Fruit fly (Drosophila melanogaster) whole organism, embryonic: ENCODE results near the gene CG31161.

Experiments
- Adf1 ChIP-seq: fragments of 200-800 bp; sonication (Bioruptor generic); IDR thresholded peaks from 2 replicates; pipeline ENCODE4 v1.3.6; 2022; ENCODE audit warnings: missing biosample characterization, missing genetic modification characterization
- CG10366 ChIP-seq: fragments of 200-800 bp; sonication (Bioruptor generic); IDR thresholded peaks from 2 replicates; pipeline ENCODE4 v1.3.6; 2022; ENCODE audit warnings: missing biosample characterization, missing genetic modification characterization
- CG12299 ChIP-seq: fragments of 200-800 bp; sonication (Bioruptor generic); optimal IDR thresholded peaks from 2 replicates; lab custom pipeline; 2018; ENCODE audit warnings: missing biosample characterization, mild to moderate bottlenecking, missing genetic modification characterization
- CG14050 ChIP-seq: fragments of 200-800 bp; sonication (Bioruptor generic); IDR thresholded peaks from 3 replicates; pipeline ENCODE4 v1.3.6; 2022; ENCODE audit warnings: missing biosample characterization, missing genetic modification characterization
- CG15269 ChIP-seq: fragments of 200-800 bp; sonication (Bioruptor generic); optimal IDR thresholded peaks from 2 replicates; lab custom pipeline; 2018; ENCODE audit warnings: missing biosample characterization, mild to moderate bottlenecking, missing genetic modification characterization, moderate library complexity
- CG1529 ChIP-seq: fragments of 200-800 bp; sonication (Bioruptor generic); optimal IDR thresholded peaks from 3 replicates; lab custom pipeline; 2018; ENCODE audit warnings: missing biosample characterization, missing genetic modification characterization
- CG2202 ChIP-seq: fragments of 200-800 bp; sonication (Bioruptor generic); optimal IDR thresholded peaks from 2 replicates; lab custom pipeline; 2018; ENCODE audit warnings: missing biosample characterization, mild to moderate bottlenecking, missing genetic modification characterization
- CG31388 ChIP-seq: fragments of 200-800 bp; sonication (Bioruptor generic); optimal IDR thresholded peaks from 2 replicates; lab custom pipeline; 2016; ENCODE audit warnings: missing biosample characterization, missing genetic modification characterization
- CG5180 ChIP-seq: fragments of 200-800 bp; sonication (Bioruptor generic); optimal IDR thresholded peaks from 3 replicates; lab custom pipeline; 2017; ENCODE audit warnings: missing biosample characterization, missing genetic modification characterization, mild to moderate bottlenecking, moderate library complexity, missing genetic modification reagents
- CG6813 ChIP-seq: fragments of 200-800 bp; sonication (Bioruptor generic); optimal IDR thresholded peaks from 2 replicates; lab custom pipeline; 2017; ENCODE audit warnings: missing biosample characterization, missing genetic modification characterization, mild to moderate bottlenecking, moderate library complexity, missing genetic modification reagents
- CG7745 ChIP-seq: fragments of 200-800 bp; sonication (Bioruptor generic); optimal IDR thresholded peaks from 2 replicates; lab custom pipeline; 2018; ENCODE audit warnings: missing biosample characterization, mild to moderate bottlenecking, missing genetic modification characterization, moderate library complexity
- CG7786 ChIP-seq: fragments of 200-800 bp; sonication (Bioruptor generic); optimal IDR thresholded peaks from 2 replicates; lab custom pipeline; 2016; ENCODE audit warnings: missing biosample characterization, missing genetic modification characterization
- CG8281 ChIP-seq: fragments of 200-800 bp; sonication (Bioruptor generic); optimal IDR thresholded peaks from 2 replicates; lab custom pipeline; 2018; ENCODE audit warnings: missing biosample characterization, mild to moderate bottlenecking, missing genetic modification characterization, moderate library complexity
- CG9727 ChIP-seq: fragments of 200-800 bp; sonication (Bioruptor generic); optimal IDR thresholded peaks from 3 replicates; lab custom pipeline; 2017; ENCODE audit warnings: missing biosample characterization, mild to moderate bottlenecking, missing genetic modification characterization
- CG9932 ChIP-seq: fragments of 200-800 bp; sonication (Bioruptor generic); IDR thresholded peaks from 2 replicates; pipeline ENCODE4 v1.3.6; 2022; ENCODE audit warnings: missing biosample characterization, missing genetic modification characterization
- CoRest ChIP-seq: fragments of 200-800 bp; sonication (Bioruptor generic); optimal IDR thresholded peaks from 3 replicates; lab custom pipeline; 2018; ENCODE audit warnings: missing biosample characterization, mild to moderate bottlenecking, missing genetic modification characterization, moderate library complexity
- Dfd ChIP-seq, 2 experiments: fragments of >200 bp; optimal IDR thresholded peaks; 2 replicates each; lab custom pipeline; 2017; ENCODE audit warnings: missing biosample characterization in 2 of 2, missing genetic modification characterization in 2 of 2
- Drgx ChIP-seq: fragments of 200-800 bp; sonication (Bioruptor generic); IDR thresholded peaks from 2 replicates; pipeline ENCODE4 v1.3.6; 2022; ENCODE audit warnings: missing biosample characterization, missing genetic modification characterization
- E2f1 ChIP-seq: fragments of 200-800 bp; sonication (Bioruptor generic); IDR thresholded peaks from 2 replicates; pipeline ENCODE4 v1.3.6; 2022; ENCODE audit warnings: missing biosample characterization, missing genetic modification characterization
- E2f2 ChIP-seq: fragments of 200-800 bp; sonication (Bioruptor generic); IDR thresholded peaks from 2 replicates; pipeline ENCODE4 v1.3.6; 2022; ENCODE audit warnings: missing biosample characterization, missing genetic modification characterization
- Eip74EF ChIP-seq, 2 experiments: fragments of 200-800 bp in 1 of 2; fragments of >200 bp in 1 of 2; sonication (Bioruptor generic) in 1 of 2; optimal IDR thresholded peaks; 2 replicates each; lab custom pipeline; 2017 to 2019; ENCODE audit warnings: missing biosample characterization in 2 of 2, missing genetic modification characterization in 2 of 2, mild to moderate bottlenecking in 1 of 2, moderate library complexity in 1 of 2
- Jarid2 ChIP-seq: fragments of 200-800 bp; sonication (Bioruptor generic); optimal IDR thresholded peaks from 3 replicates; lab custom pipeline; 2017; ENCODE audit warnings: mild to moderate bottlenecking, missing biosample characterization, missing genetic modification reagents, missing genetic modification characterization
- Lhr ChIP-seq: fragments of 200-800 bp; sonication (Bioruptor generic); optimal IDR thresholded peaks from 3 replicates; lab custom pipeline; 2017; ENCODE audit warnings: mild to moderate bottlenecking, missing biosample characterization, missing genetic modification reagents, missing genetic modification characterization
- Myb ChIP-seq: fragments of 200-800 bp; sonication (Bioruptor generic); optimal IDR thresholded peaks from 2 replicates; lab custom pipeline; 2016; ENCODE audit warnings: missing biosample characterization, missing genetic modification characterization
- Ptx1 ChIP-seq: fragments of 200-800 bp; sonication (Bioruptor generic); IDR thresholded peaks from 2 replicates; pipeline ENCODE4 v1.3.6; 2022; ENCODE audit warnings: missing biosample characterization, missing genetic modification characterization
- Scr ChIP-seq: fragments of 200-800 bp; sonication (Bioruptor generic); IDR thresholded peaks from 2 replicates; pipeline ENCODE4 v1.3.6; 2022; ENCODE audit warnings: missing biosample characterization, missing genetic modification characterization; ENCODE audit not compliant: partially characterized antibody
- Tbp ChIP-seq: fragments of >200 bp; optimal IDR thresholded peaks from 2 replicates; lab custom pipeline; 2018; ENCODE audit warnings: missing biosample characterization, missing genetic modification characterization
- YL-1 ChIP-seq: fragments of 200-800 bp; sonication (Bioruptor generic); optimal IDR thresholded peaks from 3 replicates; lab custom pipeline; 2017; ENCODE audit warnings: missing biosample characterization, mild to moderate bottlenecking, missing genetic modification characterization
- ap ChIP-seq: fragments of 200-800 bp; sonication (Bioruptor generic); IDR thresholded peaks from 2 replicates; pipeline ENCODE4 v1.3.6; 2022; ENCODE audit warnings: missing biosample characterization, missing genetic modification characterization
- ash1 ChIP-seq: fragments of 200-800 bp; sonication (Bioruptor generic); optimal IDR thresholded peaks from 2 replicates; lab custom pipeline; 2018; ENCODE audit warnings: missing biosample characterization, mild to moderate bottlenecking, missing genetic modification characterization
- az2 ChIP-seq: fragments of 200-800 bp; sonication (Bioruptor generic); optimal IDR thresholded peaks from 3 replicates; lab custom pipeline; 2016; ENCODE audit warnings: missing biosample characterization, missing genetic modification characterization
- bab2 ChIP-seq: fragments of 200-800 bp; sonication (Bioruptor generic); optimal IDR thresholded peaks from 2 replicates; lab custom pipeline; 2016; ENCODE audit warnings: missing biosample characterization, missing genetic modification characterization
- bbx ChIP-seq: fragments of 200-800 bp; sonication (Bioruptor generic); IDR thresholded peaks from 2 replicates; pipeline ENCODE4 v1.3.6; 2022; ENCODE audit warnings: missing biosample characterization, missing genetic modification characterization; ENCODE audit not compliant: partially characterized antibody
- bsh ChIP-seq, 2 experiments: fragments of 200-800 bp; sonication (Bioruptor generic); optimal IDR thresholded peaks; 2 replicates each; lab custom pipeline; 2017 to 2018; ENCODE audit warnings: mild to moderate bottlenecking in 2 of 2, missing biosample characterization in 2 of 2, missing genetic modification characterization in 2 of 2, moderate library complexity in 1 of 2
- cwo ChIP-seq: fragments of 200-800 bp; sonication (Bioruptor generic); optimal IDR thresholded peaks from 3 replicates; lab custom pipeline; 2017; ENCODE audit warnings: missing biosample characterization, missing genetic modification characterization, mild to moderate bottlenecking, moderate library complexity, missing genetic modification reagents
- da ChIP-seq: fragments of 200-800 bp; sonication (Bioruptor generic); optimal IDR thresholded peaks from 2 replicates; lab custom pipeline; 2016; ENCODE audit warnings: missing biosample characterization, missing genetic modification characterization
- dmrt11E ChIP-seq: fragments of 200-800 bp; sonication (Bioruptor generic); optimal IDR thresholded peaks from 3 replicates; lab custom pipeline; 2018; ENCODE audit warnings: missing biosample characterization, mild to moderate bottlenecking, missing genetic modification characterization, moderate library complexity
- lola ChIP-seq, 3 experiments: fragments of >200 bp in 2 of 3; fragments of 200-800 bp in 1 of 3; sonication (Bioruptor generic) in 1 of 3; optimal IDR thresholded peaks; 2 replicates each; lab custom pipeline; 2017 to 2019; ENCODE audit warnings: missing biosample characterization in 3 of 3, missing genetic modification characterization in 3 of 3, mild to moderate bottlenecking in 1 of 3, moderate library complexity in 1 of 3
- onecut ChIP-seq: fragments of 200-800 bp; sonication (Bioruptor generic); IDR thresholded peaks from 2 replicates; pipeline ENCODE4 v1.3.6; 2022; ENCODE audit warnings: missing biosample characterization, missing genetic modification characterization
- p53 ChIP-seq: fragments of 200-800 bp; sonication (Bioruptor generic); optimal IDR thresholded peaks from 2 replicates; lab custom pipeline; 2016; ENCODE audit warnings: missing biosample characterization, missing genetic modification characterization
- pzg ChIP-seq: fragments of 200-800 bp; sonication (Bioruptor generic); optimal IDR thresholded peaks from 3 replicates; lab custom pipeline; 2018; ENCODE audit warnings: missing biosample characterization, mild to moderate bottlenecking, missing genetic modification characterization, moderate library complexity
- ranshi ChIP-seq: fragments of 200-800 bp; sonication (Bioruptor generic); IDR thresholded peaks from 2 replicates; pipeline ENCODE4 v1.3.6; 2022; ENCODE audit warnings: missing biosample characterization, missing genetic modification characterization
- row ChIP-seq: fragments of 200-800 bp; sonication (Bioruptor generic); IDR thresholded peaks from 3 replicates; pipeline ENCODE4 v1.3.6; 2022; ENCODE audit warnings: missing biosample characterization, missing genetic modification characterization
- sens-2 ChIP-seq: fragments of 200-800 bp; sonication (Bioruptor generic); IDR thresholded peaks from 2 replicates; pipeline ENCODE4 v1.3.6; 2022; ENCODE audit warnings: missing biosample characterization, missing genetic modification characterization
- sisA ChIP-seq: fragments of 200-800 bp; sonication (Bioruptor generic); IDR thresholded peaks from 2 replicates; pipeline ENCODE4 v1.3.6; 2022; ENCODE audit warnings: missing biosample characterization, missing genetic modification characterization
- sob ChIP-seq: fragments of 200-800 bp; sonication (Bioruptor generic); IDR thresholded peaks from 2 replicates; pipeline ENCODE4 v1.3.6; 2022; ENCODE audit warnings: missing biosample characterization, missing genetic modification characterization
- toy ChIP-seq: fragments of 200-800 bp; sonication (Bioruptor generic); IDR thresholded peaks from 2 replicates; pipeline ENCODE4 v1.3.6; 2022; ENCODE audit warnings: missing biosample characterization, missing genetic modification characterization
- twi ChIP-seq: fragments of 200-800 bp; optimal IDR thresholded peaks from 2 replicates; lab custom pipeline; 2019; ENCODE audit warnings: missing biosample characterization, mild to moderate bottlenecking, missing genetic modification characterization, moderate library complexity
- wek ChIP-seq: fragments of 200-800 bp; sonication (Bioruptor generic); optimal IDR thresholded peaks from 3 replicates; lab custom pipeline; 2018; ENCODE audit warnings: missing biosample characterization, mild to moderate bottlenecking, missing genetic modification characterization, moderate library complexity
- zfh1 ChIP-seq: fragments of 200-800 bp; sonication (Bioruptor generic); IDR thresholded peaks from 3 replicates; pipeline ENCODE4 v1.3.6; 2022; ENCODE audit warnings: missing biosample characterization, missing genetic modification characterization

The CG31161 gene

dm6 chr3R:22597344-22597954, 18.9 kb upstream of the CG31161 start (continued):
- TF ChIP-seq Tbp (GFP tag; lab: Kevin White, UChicago) (no peak), cwo (GFP tag; lab: Kevin White, UChicago) (peak; percentile 27), CG31388 (peak; percentile 20), bbx (no peak), CG1529 (peak; percentile 69), twi (tag; lab: Kevin White, UChicago) (no peak), bsh (GFP tag; optimal IDR thresholded peaks at IDR 0.05; lab: Kevin White, UChicago) (peak in 1 of 2 experiments; percentile 83), ap (peak; percentile 62), E2f1 (GFP tag; lab: Robert Waterston, UW) (peak; percentile 70), CG15269 (no peak), sob (GFP tag; lab: Robert Waterston, UW) (peak; percentile 70), az2 (GFP tag; lab: Kevin White, UChicago) (peak; percentile 82), ash1 (no peak), CG2202 (tag; lab: Kevin White, UChicago) (peak; percentile 55), CG5180 (GFP tag; lab: Kevin White, UChicago) (no peak), CG10366 (GFP tag; lab: Robert Waterston, UW) (peak; percentile 75), Ptx1 (peak; percentile 82), bab2 (GFP tag; lab: Kevin White, UChicago) (peak; percentile 64), CG6813 (GFP tag; lab: Kevin White, UChicago) (peak; percentile 62), Lhr (GFP tag; lab: Kevin White, UChicago) (no peak), onecut (GFP tag; lab: Robert Waterston, UW) (peak; percentile 68), ranshi (peak; percentile 83), E2f2 (GFP tag; lab: Robert Waterston, UW) (peak; percentile 38; the same call in 1 of the 2 replicates), dmrt11E (tag; lab: Kevin White, UChicago) (peak; percentile 71), toy (GFP tag; lab: Robert Waterston, UW) (no peak), sisA (GFP tag; lab: Robert Waterston, UW) (peak; percentile 91), pzg (GFP tag; lab: Kevin White, UChicago) (no peak), Eip74EF (GFP tag; optimal IDR thresholded peaks at IDR 0.05; lab: Kevin White, UChicago) (no peak), CG14050 (GFP tag; lab: Robert Waterston, UW) (peak; percentile 57; the same call in 2 of the 3 replicates), p53 (GFP tag; lab: Kevin White, UChicago) (peak; percentile 24), row (GFP tag; lab: Robert Waterston, UW) (peak; percentile 82), CG8281 (tag; lab: Kevin White, UChicago) (peak; percentile 10), Myb (GFP tag; lab: Kevin White, UChicago) (peak; percentile 29), CG9932 (GFP tag; lab: Robert Waterston, UW) (peak; percentile 34; the same call in 1 of the 2 replicates), da (GFP tag; lab: Kevin White, UChicago) (no peak), wek (peak; percentile 33), CG9727 (GFP tag; lab: Kevin White, UChicago) (peak; percentile 35), sens-2 (GFP tag; lab: Robert Waterston, UW) (peak; percentile 69), Scr (GFP tag; lab: Robert Waterston, UW) (no peak), YL-1 (GFP tag; lab: Kevin White, UChicago) (no peak), Dfd (GFP tag; optimal IDR thresholded peaks at IDR 0.05; lab: Kevin White, UChicago) (no peak), Adf1 (GFP tag; lab: Robert Waterston, UW) (no peak), CoRest (tag; lab: Kevin White, UChicago) (no peak), zfh1 (GFP tag; lab: Robert Waterston, UW) (peak; percentile 86), CG12299 (tag; lab: Kevin White, UChicago) (peak; percentile 28), Jarid2 (GFP tag; lab: Kevin White, UChicago) (no peak), CG7745 (tag; lab: Kevin White, UChicago) (no peak), lola (GFP tag; optimal IDR thresholded peaks at IDR 0.05; lab: Kevin White, UChicago) (no peak), Drgx (GFP tag; lab: Robert Waterston, UW) (peak; percentile 81), CG7786 (GFP tag; lab: Kevin White, UChicago) (peak; percentile 46)
